Worm (Caenorhabditis elegans): ENCODE data around the gene ZC262.7.

DNA sequence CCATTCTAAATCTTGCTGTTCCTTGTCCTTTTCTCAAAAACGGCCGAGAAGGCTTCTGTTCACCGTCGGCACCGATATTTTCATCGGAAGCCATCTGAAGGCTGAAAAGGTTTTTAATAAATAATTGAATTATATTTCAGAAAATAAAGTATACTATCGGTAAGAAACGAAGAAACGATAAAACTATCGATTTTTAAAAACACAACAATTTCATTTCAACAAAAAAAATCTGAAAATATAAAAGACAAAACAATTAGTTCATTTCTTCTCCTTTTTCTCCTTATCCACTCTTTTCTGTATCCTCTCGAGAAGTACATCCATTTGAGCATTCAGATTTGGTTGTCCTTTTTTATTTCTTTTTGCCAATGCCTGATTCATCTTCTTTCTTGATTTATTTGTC lies 25.6 kb downstream of the ZC262.7 start, which contains the start of gene sas-4:
- TF ChIP-seq F22D6.2 (tag; optimal IDR thresholded peaks at IDR 0.05), result no peak
- no peak for TF ChIP-seq bed-2 (GFP tag; IDR thresholded peaks at IDR 0.05)
- no peak for TF ChIP-seq pha-4 (tag; optimal IDR thresholded peaks at IDR 0.05)
- no peak for TF ChIP-seq ztf-6 (GFP tag; IDR thresholded peaks at IDR 0.05)
- no peak for TF ChIP-seq repo-1 (tag; optimal IDR thresholded peaks at IDR 0.05)
- TF ChIP-seq F37B4.10 (GFP tag; IDR thresholded peaks at IDR 0.05), result no peak
- TF ChIP-seq ceh-27 (GFP tag; optimal IDR thresholded peaks at IDR 0.05), result no peak
- TF ChIP-seq F49E8.2 (tag; optimal IDR thresholded peaks at IDR 0.05; ENCODE audit: insufficient read depth), result no peak
- TF ChIP-seq F57C9.4 (tag; optimal IDR thresholded peaks at IDR 0.05), result no peak
- TF ChIP-seq ceh-79 (tag; optimal IDR thresholded peaks at IDR 0.05), result no peak
